Worm (Caenorhabditis elegans) whole organism, L3 larva: ENCODE data around the gene uig-1.

ENCODE experiments used
- R02D3.7 ChIP-seq: fragments of 150-350 bp; optimal IDR thresholded peaks from 2 replicates; lab custom pipeline; 2014; ENCODE audit warnings: missing biosample characterization, missing genetic modification characterization
- ama-1 ChIP-seq: fragments of 150-350 bp; optimal IDR thresholded peaks from 2 replicates; lab custom pipeline; 2018
- ceh-16 ChIP-seq: sonication (generic microtip); optimal IDR thresholded peaks from 2 replicates; lab custom pipeline; 2017; ENCODE audit warnings: missing biosample characterization, missing genetic modification characterization
- ceh-28 ChIP-seq: fragments of 150-350 bp; optimal IDR thresholded peaks from 2 replicates; lab custom pipeline; 2014; ENCODE audit warnings: missing biosample characterization, missing genetic modification reagents, missing genetic modification characterization
- ceh-82 ChIP-seq: fragments of 150-350 bp; optimal IDR thresholded peaks from 2 replicates; lab custom pipeline; 2014; ENCODE audit warnings: missing biosample characterization, missing genetic modification characterization
- ceh-9 ChIP-seq: sonication (generic microtip); optimal IDR thresholded peaks from 2 replicates; lab custom pipeline; 2018; ENCODE audit warnings: missing biosample characterization, missing genetic modification characterization
- egl-5 ChIP-seq: fragments of 150-350 bp; optimal IDR thresholded peaks from 2 replicates; lab custom pipeline; 2017; ENCODE audit warnings: missing biosample characterization, missing genetic modification reagents, missing genetic modification characterization, inconsistent platforms
- elt-2 ChIP-seq: sonication (generic microtip); optimal IDR thresholded peaks from 2 replicates; lab custom pipeline; 2016; ENCODE audit warnings: missing genetic modification reagents, mild to moderate bottlenecking, missing genetic modification characterization, missing compliant biosample characterization
- eor-1 ChIP-seq, 2 experiments: fragments of 150-350 bp; optimal IDR thresholded peaks; 2 replicates each; lab custom pipeline; 2014 to 2018; ENCODE audit warnings: missing biosample characterization in 2 of 2, missing genetic modification characterization in 2 of 2
- fkh-10 ChIP-seq: sonication (generic microtip); optimal IDR thresholded peaks from 2 replicates; lab custom pipeline; 2017; ENCODE audit warnings: missing biosample characterization, missing genetic modification reagents, missing genetic modification characterization
- fkh-2 ChIP-seq: fragments of 150-350 bp; optimal IDR thresholded peaks from 2 replicates; lab custom pipeline; 2014; ENCODE audit warnings: missing biosample characterization, missing genetic modification reagents, missing genetic modification characterization
- fos-1 ChIP-seq: fragments of 150-350 bp; optimal IDR thresholded peaks from 2 replicates; lab custom pipeline; 2014; ENCODE audit warnings: missing biosample characterization, missing genetic modification characterization
- hmg-11 ChIP-seq: sonication (generic microtip); optimal IDR thresholded peaks from 2 replicates; lab custom pipeline; 2016; ENCODE audit warnings: missing genetic modification characterization, missing compliant biosample characterization
- jun-1 ChIP-seq: fragments of 150-350 bp; optimal IDR thresholded peaks from 2 replicates; lab custom pipeline; 2014; ENCODE audit warnings: missing biosample characterization, missing genetic modification reagents, missing genetic modification characterization
- lin-15B ChIP-seq: fragments of 150-350 bp; optimal IDR thresholded peaks from 2 replicates; lab custom pipeline; 2014; ENCODE audit warnings: missing biosample characterization, missing genetic modification characterization
- lin-39 ChIP-seq: fragments of 150-350 bp; optimal IDR thresholded peaks from 2 replicates; lab custom pipeline; 2018; ENCODE audit warnings: missing biosample characterization, missing genetic modification reagents, missing genetic modification characterization
- lsy-12 ChIP-seq: sonication (generic microtip); optimal IDR thresholded peaks from 2 replicates; lab custom pipeline; 2016; ENCODE audit warnings: mild to moderate bottlenecking, missing genetic modification characterization, missing compliant biosample characterization
- mml-1 ChIP-seq: fragments of 150-350 bp; sonication (generic microtip); optimal IDR thresholded peaks from 3 replicates; lab custom pipeline; 2014; ENCODE audit warnings: missing biosample characterization, missing genetic modification characterization
- nfya-1 ChIP-seq: sonication (generic microtip); optimal IDR thresholded peaks from 2 replicates; lab custom pipeline; 2017; ENCODE audit warnings: missing genetic modification characterization, mild to moderate bottlenecking, missing compliant biosample characterization, antibody characterized with exemption, moderate library complexity; ENCODE audit not compliant: insufficient read depth
- nhr-11 ChIP-seq: fragments of 150-350 bp; optimal IDR thresholded peaks from 2 replicates; lab custom pipeline; 2014; ENCODE audit warnings: missing biosample characterization, missing genetic modification characterization
- nhr-12 ChIP-seq: fragments of 150-350 bp; optimal IDR thresholded peaks from 2 replicates; lab custom pipeline; 2014; ENCODE audit warnings: missing biosample characterization, missing genetic modification characterization
- nhr-237 ChIP-seq: fragments of 150-350 bp; optimal IDR thresholded peaks from 2 replicates; lab custom pipeline; 2014; ENCODE audit warnings: missing biosample characterization, missing genetic modification characterization
- nhr-25 ChIP-seq: sonication (generic microtip); optimal IDR thresholded peaks from 2 replicates; lab custom pipeline; 2017; ENCODE audit warnings: missing biosample characterization, missing genetic modification characterization
- nhr-28 ChIP-seq: fragments of 150-350 bp; optimal IDR thresholded peaks from 2 replicates; lab custom pipeline; 2014; ENCODE audit warnings: missing biosample characterization, missing genetic modification characterization
- nhr-43 ChIP-seq: sonication (generic microtip); optimal IDR thresholded peaks from 2 replicates; lab custom pipeline; 2016; ENCODE audit warnings: mild to moderate bottlenecking, missing genetic modification characterization, missing compliant biosample characterization; ENCODE audit not compliant: poor library complexity, severe bottlenecking
- nhr-67 ChIP-seq: fragments of 150-350 bp; optimal IDR thresholded peaks from 2 replicates; lab custom pipeline; 2014; ENCODE audit warnings: missing biosample characterization, missing genetic modification characterization
- nhr-76 ChIP-seq: fragments of 150-350 bp; sonication (generic microtip); optimal IDR thresholded peaks from 5 replicates; lab custom pipeline; 2014; ENCODE audit warnings: missing biosample characterization, missing genetic modification characterization
- pha-4 ChIP-seq: fragments of 150-350 bp; optimal IDR thresholded peaks from 2 replicates; lab custom pipeline; 2014; ENCODE audit warnings: missing biosample characterization, missing genetic modification reagents, missing genetic modification characterization
- sea-2 ChIP-seq: fragments of 150-350 bp; sonication (generic microtip); optimal IDR thresholded peaks from 4 replicates; lab custom pipeline; 2014; ENCODE audit warnings: missing biosample characterization, missing genetic modification reagents, missing genetic modification characterization
- skn-1 ChIP-seq: fragments of 150-350 bp; optimal IDR thresholded peaks from 2 replicates; lab custom pipeline; 2014; ENCODE audit warnings: missing biosample characterization, missing genetic modification characterization
- snpc-4 ChIP-seq: fragments of 150-350 bp; optimal IDR thresholded peaks from 2 replicates; lab custom pipeline; 2014; ENCODE audit warnings: missing biosample characterization, missing genetic modification characterization
- unc-39 ChIP-seq: sonication (generic microtip); optimal IDR thresholded peaks from 4 replicates; lab custom pipeline; 2017; ENCODE audit warnings: missing biosample characterization, missing genetic modification characterization
- unc-62 ChIP-seq: fragments of 150-350 bp; sonication (generic microtip); optimal IDR thresholded peaks from 4 replicates; lab custom pipeline; 2014; ENCODE audit warnings: missing biosample characterization, missing genetic modification reagents, missing genetic modification characterization
- zag-1 ChIP-seq: fragments of 150-350 bp; optimal IDR thresholded peaks from 2 replicates; lab custom pipeline; 2014; ENCODE audit warnings: missing biosample characterization, missing genetic modification characterization
- ztf-11 ChIP-seq: fragments of 150-350 bp; optimal IDR thresholded peaks from 2 replicates; lab custom pipeline; 2014; ENCODE audit warnings: missing biosample characterization, missing genetic modification characterization

Gene uig-1

DNA sequence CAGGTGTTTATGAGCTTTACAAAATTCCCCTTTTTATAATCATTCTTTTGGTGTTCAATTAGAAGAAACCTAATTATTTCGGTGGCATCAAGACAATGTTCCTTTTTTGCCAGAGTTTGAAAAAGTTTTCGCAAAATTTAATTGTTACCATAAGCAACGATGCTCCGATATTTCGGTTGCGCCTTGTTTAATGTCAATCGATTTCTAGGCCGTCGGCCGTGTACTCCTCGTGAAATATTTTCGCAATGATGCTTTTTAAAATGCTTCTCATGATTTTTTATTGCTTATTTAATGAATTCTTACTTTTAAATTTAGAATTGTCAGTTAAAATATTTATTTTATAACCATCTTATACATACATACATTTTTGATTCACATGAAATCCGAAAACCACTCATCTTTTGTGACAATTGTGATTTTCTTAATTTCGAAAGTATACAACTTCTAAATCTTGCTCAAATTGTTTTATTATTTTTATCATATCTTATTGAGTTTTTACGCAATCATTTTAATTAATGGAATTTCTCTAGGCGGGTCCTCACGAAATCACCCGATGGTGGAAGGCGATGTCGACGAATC is 17.4 kb upstream of the uig-1 start, which contains the start of gene C50B6.3 (continued):
- TF ChIP-seq nhr-43 (tag; lab: Kevin White, UChicago) (peak; percentile 94), ztf-11 (tag; lab: Kevin White, UChicago) (no peak), nhr-11 (tag; lab: Kevin White, UChicago) (no peak), ceh-9 (tag; lab: Kevin White, UChicago) (no peak)

DNA sequence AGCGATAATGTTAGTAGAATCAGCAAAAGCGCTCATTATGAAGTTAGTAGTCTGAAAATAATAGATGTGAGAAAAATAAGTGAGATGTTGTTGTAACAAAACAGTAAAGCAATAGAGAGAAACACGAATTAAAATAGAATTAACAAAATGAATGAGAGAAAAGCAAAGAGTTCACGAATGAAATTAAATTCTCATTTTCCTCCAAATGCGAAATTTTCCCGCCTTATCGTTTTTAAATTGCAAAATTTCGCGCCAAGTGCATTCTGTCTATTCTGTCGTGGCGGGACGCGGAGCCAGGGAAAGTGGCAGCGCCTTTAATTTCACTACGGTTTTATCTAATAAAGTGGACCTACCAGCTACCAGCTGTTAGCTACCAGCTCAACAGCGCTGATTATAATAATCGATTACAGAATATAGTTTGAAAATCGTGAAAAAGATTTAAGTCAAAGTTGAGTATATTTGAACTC is 16.5 kb upstream of the uig-1 start, which contains the start of gene nasp-2:
nasp-2 (minus strand) TSS at position 51 of the 467 bp plus-strand sequence.
- no peak for TF ChIP-seq ama-1
- TF ChIP-seq ceh-16 (tag; lab: Kevin White, UChicago), result no peak
- no peak for TF ChIP-seq lsy-12 (tag; lab: Kevin White, UChicago)
- TF ChIP-seq sea-2 (GFP tag; lab: Kevin White, UChicago), result no peak
- no peak for TF ChIP-seq ceh-9 (tag; lab: Kevin White, UChicago)
- no peak for TF ChIP-seq eor-1 (tag; optimal IDR thresholded peaks at IDR 0.05; lab: Kevin White, UChicago)
- no peak for TF ChIP-seq lin-39
- TF ChIP-seq unc-39 (tag; lab: Kevin White, UChicago), result no peak
- TF ChIP-seq nfya-1 (tag; lab: Kevin White, UChicago), result no peak
- no peak for TF ChIP-seq R02D3.7 (tag; lab: Kevin White, UChicago)
- TF ChIP-seq ceh-82 (tag; lab: Kevin White, UChicago), result no peak
- no peak for TF ChIP-seq unc-62 (GFP tag; lab: Kevin White, UChicago)
- no peak for TF ChIP-seq mml-1 (tag; lab: Kevin White, UChicago)
- no peak for TF ChIP-seq snpc-4 (tag; lab: Kevin White, UChicago)
- peak; percentile 44 for TF ChIP-seq lin-15B (tag; lab: Kevin White, UChicago)
- peak; percentile 3 for TF ChIP-seq nhr-43 (tag; lab: Kevin White, UChicago)
- no peak for TF ChIP-seq zag-1 (tag; lab: Kevin White, UChicago)
- peak; percentile 37 for TF ChIP-seq pha-4 (tag; lab: Kevin White, UChicago)
- no peak for TF ChIP-seq nhr-25 (tag; lab: Kevin White, UChicago)
- no peak for TF ChIP-seq nhr-11 (tag; lab: Kevin White, UChicago)
- TF ChIP-seq elt-2 (tag; lab: Kevin White, UChicago), result peak; percentile 20

DNA sequence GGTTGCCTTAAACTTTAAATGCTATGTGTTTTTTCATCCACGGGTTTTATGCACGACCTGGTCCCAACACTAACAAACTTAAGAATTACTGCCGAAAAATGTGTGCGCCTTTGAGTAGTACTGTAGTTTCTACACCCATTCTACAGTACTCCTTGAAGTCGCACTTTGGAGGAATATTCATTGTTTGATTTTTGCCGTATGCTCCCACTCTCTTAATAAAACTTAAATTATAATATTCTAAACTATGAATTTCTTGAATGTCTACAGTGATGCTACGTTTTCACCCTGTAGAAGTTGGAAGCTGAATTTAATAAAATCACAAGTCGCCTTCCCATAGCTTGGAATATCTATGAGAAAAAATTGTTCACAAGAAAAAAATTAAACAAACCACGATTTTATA is 14.0 kb upstream of the uig-1 start:
- no peak for TF ChIP-seq fkh-10 (GFP tag; lab: Kevin White, UChicago)
- no peak for TF ChIP-seq egl-5 (tag; lab: Kevin White, UChicago)
- TF ChIP-seq lsy-12 (tag; lab: Kevin White, UChicago), result no peak
- TF ChIP-seq nhr-67, result no peak
- no peak for TF ChIP-seq jun-1 (tag; lab: Kevin White, UChicago)
- no peak for TF ChIP-seq mml-1 (tag; lab: Kevin White, UChicago)
- TF ChIP-seq ceh-28, result no peak
- TF ChIP-seq lin-39, result no peak

DNA sequence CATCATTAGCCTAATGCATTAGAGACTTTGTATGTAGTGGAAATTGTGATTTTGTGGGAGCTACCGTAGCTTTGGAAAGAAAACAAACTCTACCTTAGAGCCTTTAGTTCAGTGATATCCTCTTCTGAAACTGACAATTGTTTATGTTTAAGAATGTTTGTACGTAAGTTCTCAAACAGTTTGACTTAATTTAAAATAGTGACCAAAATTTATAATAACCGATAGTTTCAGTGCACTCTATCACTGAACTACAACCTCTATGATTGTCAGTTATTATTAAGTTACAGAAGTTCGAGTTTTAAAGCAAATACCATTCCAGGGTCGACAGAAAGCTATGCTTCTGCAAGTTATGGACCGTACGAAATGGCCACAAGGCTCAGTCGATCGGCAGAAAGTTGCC is 12.8 kb upstream of the uig-1 start, which contains the start of gene C50B6.1:
C50B6.1 (plus strand) TSS at position 301 of the 400 bp plus-strand sequence.
- TF ChIP-seq fos-1 (tag; lab: Kevin White, UChicago), result no peak
- TF ChIP-seq nhr-76 (tag; lab: Kevin White, UChicago), result no peak
- TF ChIP-seq lin-15B (tag; lab: Kevin White, UChicago), result no peak
- no peak for TF ChIP-seq nhr-28 (tag; lab: Kevin White, UChicago)
- TF ChIP-seq fkh-10 (GFP tag; lab: Kevin White, UChicago), result no peak
- TF ChIP-seq nhr-237 (tag; lab: Kevin White, UChicago), result no peak
- TF ChIP-seq nhr-12 (tag; lab: Kevin White, UChicago), result no peak
- TF ChIP-seq ztf-11 (tag; lab: Kevin White, UChicago), result no peak
- no peak for TF ChIP-seq hmg-11
- no peak for TF ChIP-seq mml-1 (tag; lab: Kevin White, UChicago)
- no peak for TF ChIP-seq fkh-2 (tag; lab: Kevin White, UChicago)
- no peak for TF ChIP-seq skn-1 (tag; lab: Kevin White, UChicago)
